Worm (Caenorhabditis elegans): ENCODE results near the gene K09F5.6.

Gene K09F5.6

DNA sequence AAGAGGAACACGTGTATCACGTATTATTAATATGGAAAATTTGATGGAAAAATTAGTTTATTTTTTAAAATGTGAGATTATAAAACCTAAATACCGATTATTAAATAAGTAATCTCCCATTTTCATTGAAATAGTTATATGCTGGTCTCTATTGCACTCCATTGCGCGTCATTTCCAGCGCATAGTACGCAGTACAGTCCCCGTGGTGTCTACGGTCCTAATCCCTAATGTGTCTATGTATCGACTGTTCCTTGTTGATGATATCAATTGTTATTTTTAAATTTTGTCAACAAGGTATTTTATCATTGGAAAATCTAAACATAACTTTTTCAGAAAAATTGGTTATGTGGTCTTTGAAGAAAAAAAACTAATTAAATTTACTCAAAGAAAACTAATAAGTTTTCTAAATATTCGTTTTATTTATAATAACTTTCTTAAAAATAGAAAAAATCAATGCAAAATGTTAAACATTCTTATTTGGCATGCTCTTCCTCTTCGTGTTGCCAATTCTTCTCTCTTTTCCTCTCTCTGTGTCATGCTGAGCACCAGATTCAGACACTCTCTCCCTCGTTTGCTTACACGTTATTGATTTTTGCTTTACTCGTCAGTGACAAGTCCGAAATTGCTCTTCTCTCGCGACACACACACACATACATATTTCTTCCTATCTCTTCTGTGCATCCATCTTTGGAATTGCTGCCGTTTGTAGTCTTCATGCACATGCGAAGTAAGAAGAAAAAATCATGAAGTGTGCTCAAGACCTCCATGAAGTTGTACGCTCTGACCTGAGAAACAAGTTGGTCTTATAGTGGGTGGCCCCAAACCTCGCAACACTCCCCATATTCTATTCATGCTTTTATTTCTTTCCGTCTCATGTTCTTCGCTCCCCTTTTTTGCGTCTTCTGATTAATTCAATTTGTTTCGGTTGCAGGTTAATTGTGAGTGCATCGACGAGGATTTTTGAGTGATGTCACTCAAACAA, 36.8 kb upstream of the K09F5.6 start, which contains the start of gene unc-18:
Gene unc-18 (plus strand): TSS at position 932 of the 982 bp plus-strand sequence.
- TF ChIP-seq ama-1 (optimal IDR thresholded peaks at IDR 0.05) (no peak), ceh-13 (GFP tag; optimal IDR thresholded peaks at IDR 0.05) (no peak), tbx-11 (GFP tag; IDR thresholded peaks at IDR 0.05) (no peak), F13C5.2 (tag; optimal IDR thresholded peaks at IDR 0.05) (no peak), tra-4 (tag; optimal IDR thresholded peaks at IDR 0.05) (no peak), hmbx-1 (tag; optimal IDR thresholded peaks at IDR 0.05) (no peak), B0310.2 (tag; optimal IDR thresholded peaks at IDR 0.05) (no peak), ceh-36 (tag; optimal IDR thresholded peaks at IDR 0.05) (no peak), ets-7 (tag; optimal IDR thresholded peaks at IDR 0.05) (no peak), tbx-37 (GFP tag; conservative IDR thresholded peaks at IDR 0.05) (no peak), sea-1 (GFP tag; conservative IDR thresholded peaks at IDR 0.05) (no peak), scrt-1 (GFP tag; IDR thresholded peaks at IDR 0.05) (no peak), hnd-1 (tag; optimal IDR thresholded peaks at IDR 0.05) (no peak), hmg-4 (GFP tag; optimal IDR thresholded peaks at IDR 0.05) (no peak), flt-1 (GFP tag; IDR thresholded peaks at IDR 0.05) (no peak), pes-1 (GFP tag; IDR thresholded peaks at IDR 0.05) (no peak), aly-1 (tag; optimal IDR thresholded peaks at IDR 0.05) (no peak)

ce11 chrX:7689119-7689518, 30.0 kb upstream of the K09F5.6 start, which contains the start of gene clik-2:
clik-2 (minus strand) TSS chrX:7689219.
- no peak for TF ChIP-seq B0310.2 (tag; optimal IDR thresholded peaks at IDR 0.05)

- no peak for TF ChIP-seq tbx-37 (GFP tag; conservative IDR thresholded peaks at IDR 0.05)
- no peak for TF ChIP-seq ceh-36 (tag; optimal IDR thresholded peaks at IDR 0.05)
- TF ChIP-seq B0310.2 (tag; optimal IDR thresholded peaks at IDR 0.05), result no peak
- no peak for TF ChIP-seq tbx-11 (GFP tag; IDR thresholded peaks at IDR 0.05)
- no peak for TF ChIP-seq hmbx-1 (tag; optimal IDR thresholded peaks at IDR 0.05)
- no peak for TF ChIP-seq sea-1 (GFP tag; conservative IDR thresholded peaks at IDR 0.05)
- TF ChIP-seq aly-1 (tag; optimal IDR thresholded peaks at IDR 0.05), result no peak
- no peak for TF ChIP-seq ceh-13 (GFP tag; optimal IDR thresholded peaks at IDR 0.05)
- no peak for TF ChIP-seq scrt-1 (GFP tag; IDR thresholded peaks at IDR 0.05)
- no peak for TF ChIP-seq pes-1 (GFP tag; IDR thresholded peaks at IDR 0.05)
- TF ChIP-seq flt-1 (GFP tag; IDR thresholded peaks at IDR 0.05), result no peak
- TF ChIP-seq F13C5.2 (tag; optimal IDR thresholded peaks at IDR 0.05), result no peak
- TF ChIP-seq ama-1 (optimal IDR thresholded peaks at IDR 0.05), result no peak
- TF ChIP-seq hmg-4 (GFP tag; optimal IDR thresholded peaks at IDR 0.05), result no peak
- no peak for TF ChIP-seq ets-7 (tag; optimal IDR thresholded peaks at IDR 0.05)
- TF ChIP-seq tra-4 (tag; optimal IDR thresholded peaks at IDR 0.05), result no peak
- TF ChIP-seq hnd-1 (tag; optimal IDR thresholded peaks at IDR 0.05), result no peak
Measured at ce11 chrX:7689570-7689969, 29.5 kb upstream of the K09F5.6 start.

DNA sequence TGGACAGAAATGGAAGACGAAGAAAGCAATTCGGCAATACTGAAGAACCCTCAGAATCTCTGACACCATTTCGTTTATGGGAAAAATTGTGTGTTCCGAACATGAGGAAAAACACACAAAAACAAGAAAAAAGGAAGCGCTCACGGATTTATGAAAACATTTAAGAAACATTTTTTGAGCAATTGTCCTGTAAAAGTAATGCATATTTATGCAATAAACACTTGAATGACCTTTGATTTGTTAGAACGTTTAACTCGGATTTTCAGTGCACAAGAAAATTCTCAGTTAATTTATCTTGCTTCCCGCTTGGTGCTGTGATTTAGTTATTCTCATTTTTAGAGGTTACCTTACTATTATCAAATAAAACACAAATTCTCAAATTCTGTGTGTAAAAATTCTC, 15.2 kb upstream of the K09F5.6 start:
- TF ChIP-seq flt-1 (GFP tag; IDR thresholded peaks at IDR 0.05), result no peak
- TF ChIP-seq B0310.2 (tag; optimal IDR thresholded peaks at IDR 0.05), result no peak
- TF ChIP-seq aly-1 (tag; optimal IDR thresholded peaks at IDR 0.05), result no peak
- no peak for TF ChIP-seq ceh-36 (tag; optimal IDR thresholded peaks at IDR 0.05)
- no peak for TF ChIP-seq ets-7 (tag; optimal IDR thresholded peaks at IDR 0.05)
- TF ChIP-seq hmbx-1 (tag; optimal IDR thresholded peaks at IDR 0.05), result no peak
- no peak for TF ChIP-seq pes-1 (GFP tag; IDR thresholded peaks at IDR 0.05)
- no peak for TF ChIP-seq scrt-1 (GFP tag; IDR thresholded peaks at IDR 0.05)
- TF ChIP-seq tbx-11 (GFP tag; IDR thresholded peaks at IDR 0.05), result no peak
- TF ChIP-seq tra-4 (tag; optimal IDR thresholded peaks at IDR 0.05), result no peak
- TF ChIP-seq ceh-13 (GFP tag; optimal IDR thresholded peaks at IDR 0.05), result no peak
- no peak for TF ChIP-seq hnd-1 (tag; optimal IDR thresholded peaks at IDR 0.05)
- no peak for TF ChIP-seq hmg-4 (GFP tag; optimal IDR thresholded peaks at IDR 0.05)
- TF ChIP-seq ama-1 (optimal IDR thresholded peaks at IDR 0.05), result no peak

DNA sequence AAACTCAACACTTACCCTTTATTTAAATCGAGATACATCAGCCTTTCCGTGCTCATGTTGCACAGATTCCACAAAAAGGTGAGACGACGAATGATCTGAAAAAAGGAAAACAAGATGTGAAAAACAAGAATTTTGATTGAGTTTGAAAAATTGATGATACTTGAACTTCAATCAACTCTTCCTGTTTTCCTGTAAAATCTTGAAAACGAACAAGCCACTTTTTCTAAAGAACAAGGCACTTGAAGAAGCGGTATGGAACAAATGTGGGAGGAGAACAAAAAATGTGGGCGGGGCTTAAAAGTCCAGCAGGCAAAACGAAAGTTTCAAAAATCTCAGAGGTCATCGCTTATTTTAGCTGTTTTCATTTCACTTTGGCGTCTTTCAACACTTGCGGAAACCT, 12.0 kb upstream of the K09F5.6 start, which contains the start of gene kvs-1:
Gene kvs-1 (minus strand): TSS at position 101 of the 400 bp plus-strand sequence.
- no peak for TF ChIP-seq tra-4 (tag; optimal IDR thresholded peaks at IDR 0.05)
- no peak for TF ChIP-seq flt-1 (GFP tag; IDR thresholded peaks at IDR 0.05)
- no peak for TF ChIP-seq ama-1 (optimal IDR thresholded peaks at IDR 0.05)
- no peak for TF ChIP-seq scrt-1 (GFP tag; IDR thresholded peaks at IDR 0.05)
- TF ChIP-seq ceh-13 (GFP tag; optimal IDR thresholded peaks at IDR 0.05), result no peak
- no peak for TF ChIP-seq sea-1 (GFP tag; conservative IDR thresholded peaks at IDR 0.05)
- TF ChIP-seq aly-1 (tag; optimal IDR thresholded peaks at IDR 0.05), result no peak
- no peak for TF ChIP-seq ets-7 (tag; optimal IDR thresholded peaks at IDR 0.05)
- TF ChIP-seq hmg-4 (GFP tag; optimal IDR thresholded peaks at IDR 0.05), result no peak
- no peak for TF ChIP-seq tbx-11 (GFP tag; IDR thresholded peaks at IDR 0.05)
- TF ChIP-seq hmbx-1 (tag; optimal IDR thresholded peaks at IDR 0.05), result no peak
- no peak for TF ChIP-seq ceh-36 (tag; optimal IDR thresholded peaks at IDR 0.05)
- no peak for TF ChIP-seq B0310.2 (tag; optimal IDR thresholded peaks at IDR 0.05)
- no peak for TF ChIP-seq hnd-1 (tag; optimal IDR thresholded peaks at IDR 0.05)
- no peak for TF ChIP-seq F13C5.2 (tag; optimal IDR thresholded peaks at IDR 0.05)
- no peak for TF ChIP-seq pes-1 (GFP tag; IDR thresholded peaks at IDR 0.05)
- no peak for TF ChIP-seq tbx-37 (GFP tag; conservative IDR thresholded peaks at IDR 0.05)

- no peak for TF ChIP-seq hnd-1 (tag; optimal IDR thresholded peaks at IDR 0.05)
- TF ChIP-seq B0310.2 (tag; optimal IDR thresholded peaks at IDR 0.05), result peak; percentile 37
- no peak for TF ChIP-seq F13C5.2 (tag; optimal IDR thresholded peaks at IDR 0.05)
Measured at ce11 chrX:7710187-7710586, 8.9 kb upstream of the K09F5.6 start.

- TF ChIP-seq B0310.2 (tag; optimal IDR thresholded peaks at IDR 0.05) (no peak), hmbx-1 (tag; optimal IDR thresholded peaks at IDR 0.05) (no peak), ceh-13 (GFP tag; optimal IDR thresholded peaks at IDR 0.05) (no peak), flt-1 (GFP tag; IDR thresholded peaks at IDR 0.05) (no peak), tbx-11 (GFP tag; IDR thresholded peaks at IDR 0.05) (no peak), hmg-4 (GFP tag; optimal IDR thresholded peaks at IDR 0.05) (no peak), ama-1 (optimal IDR thresholded peaks at IDR 0.05) (no peak), sea-1 (GFP tag; conservative IDR thresholded peaks at IDR 0.05) (no peak), tra-4 (tag; optimal IDR thresholded peaks at IDR 0.05) (no peak), hnd-1 (tag; optimal IDR thresholded peaks at IDR 0.05) (no peak), scrt-1 (GFP tag; IDR thresholded peaks at IDR 0.05) (no peak), tbx-37 (GFP tag; conservative IDR thresholded peaks at IDR 0.05) (no peak), pes-1 (GFP tag; IDR thresholded peaks at IDR 0.05) (no peak)
Measured at ce11 chrX:7710643-7711042, 8.4 kb upstream of the K09F5.6 start, which contains the start of gene K09F5.4. K09F5.4 (minus strand) TSS chrX:7710743.
